Worm (Caenorhabditis elegans) whole organism, L4/young adult: ENCODE data around the gene tag-244.

Source experiments
- dao-5 ChIP-seq: sonication (generic microtip); optimal IDR thresholded peaks from 2 replicates; lab custom pipeline; 2016; ENCODE audit warnings: missing genotype, missing genetic modification characterization, moderate library complexity, missing compliant biosample characterization
- him-1 ChIP-seq: sonication (generic microtip); optimal IDR thresholded peaks from 2 replicates; lab custom pipeline; 2016; ENCODE audit warnings: missing genotype, missing genetic modification reagents, missing genetic modification characterization, missing compliant biosample characterization

DNA sequence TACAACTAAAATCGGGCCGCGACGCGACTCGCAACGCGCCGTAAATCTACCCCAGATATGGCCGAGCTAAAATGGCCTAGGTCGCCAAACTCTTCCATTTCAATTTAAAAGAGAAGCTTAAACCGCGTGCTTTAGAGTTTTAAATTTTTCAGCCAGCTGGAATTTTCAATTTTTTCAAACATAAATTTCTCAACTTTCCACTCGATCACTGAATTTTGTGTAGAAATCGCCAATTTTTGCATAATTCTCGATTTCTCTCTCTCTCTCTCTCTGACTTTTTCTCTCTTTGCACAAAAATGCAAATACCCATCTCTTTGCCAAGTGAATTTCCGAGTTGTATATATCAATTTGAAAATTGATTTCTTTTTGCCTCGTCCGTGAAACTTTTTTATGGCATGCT lies 27.3 kb upstream of the tag-244 start, which contains the start of gene K03H6.1:
- TF ChIP-seq him-1 (tag; lab: Kevin White, UChicago): no peak
- no peak for TF ChIP-seq dao-5 (tag; lab: Kevin White, UChicago)
